Worm (Caenorhabditis elegans): Measurements from ENCODE around the gene spdl-1.

DNA sequence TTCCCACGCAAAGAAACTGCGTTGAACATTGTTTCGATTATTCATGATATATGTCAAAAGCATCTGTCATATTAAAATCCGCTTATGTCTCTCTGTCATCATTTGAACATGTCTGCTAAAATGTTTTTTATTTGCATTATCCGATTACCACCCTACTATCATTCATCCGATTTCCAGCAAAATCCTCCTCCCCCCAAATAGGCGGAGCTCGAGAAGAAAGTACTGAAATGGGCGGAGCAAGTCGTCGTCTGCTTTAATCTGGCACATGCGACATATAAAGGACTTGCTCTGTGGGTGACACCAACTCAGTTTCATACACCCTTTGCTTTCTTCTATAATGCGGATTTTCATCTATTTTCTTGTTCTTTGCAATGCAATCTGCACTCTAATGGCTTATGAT lies 50.7 kb downstream of the spdl-1 start, which contains the start of gene T09A5.14:
- TF ChIP-seq nhr-77 (tag; optimal IDR thresholded peaks at IDR 0.05) (no peak), nhr-6 (tag; optimal IDR thresholded peaks at IDR 0.05) (no peak), nhr-11 (tag; optimal IDR thresholded peaks at IDR 0.05) (no peak), sma-9 (GFP tag; optimal IDR thresholded peaks at IDR 0.05) (no peak), sma-9 (tag; optimal IDR thresholded peaks at IDR 0.05) (no peak), unc-62 (GFP tag; optimal IDR thresholded peaks at IDR 0.05) (no peak), ama-1 (optimal IDR thresholded peaks at IDR 0.05) (no peak), lin-11 (tag; optimal IDR thresholded peaks at IDR 0.05) (no peak), mdl-1 (tag; optimal IDR thresholded peaks at IDR 0.05) (no peak)
